Worm (Caenorhabditis elegans): ENCODE data around the gene T05A8.3.

- TF ChIP-seq nhr-237 (tag; optimal IDR thresholded peaks at IDR 0.05) (no peak), nhr-11 (tag; optimal IDR thresholded peaks at IDR 0.05) (no peak), efl-3 (GFP tag; optimal IDR thresholded peaks at IDR 0.05) (no peak), lin-35 (GFP tag; optimal IDR thresholded peaks at IDR 0.05) (no peak)
Observed at ce11 chrII:2764664-2765063, 47.4 kb upstream of the T05A8.3 start, which contains the start of gene fbxb-108.

Measured in whole organism, L1 larva.